Fruit fly (Drosophila melanogaster) whole organism: ENCODE results near the gene hkb.

Source experiments
- CG8478 ChIP-seq: fragments of >200 bp; optimal IDR thresholded peaks from 2 replicates; lab custom pipeline; 2018; ENCODE audit warnings: inconsistent platforms
- Dll ChIP-seq: fragments of >200 bp; optimal IDR thresholded peaks from 2 replicates; lab custom pipeline; 2017
- EcR ChIP-seq, 2 experiments: fragments of >200 bp; optimal IDR thresholded peaks; 2 replicates each; lab custom pipeline; 2017; ENCODE audit warnings: missing biosample characterization in 2 of 2, missing genetic modification characterization in 2 of 2, missing genetic modification reagents in 2 of 2
- pan ChIP-seq: fragments of >200 bp; optimal IDR thresholded peaks from 2 replicates; lab custom pipeline; 2017
- psq ChIP-seq: fragments of >200 bp; optimal IDR thresholded peaks from 2 replicates; lab custom pipeline; 2017
- usp ChIP-seq: fragments of >200 bp; optimal IDR thresholded peaks from 2 replicates; lab custom pipeline; 2017; ENCODE audit warnings: missing biosample characterization, missing genetic modification characterization, mixed read lengths

hkb gene

dm6 chr3R:4359625-4360024 is 13.2 kb upstream of the hkb start, which contains the start of gene CG1090:
TSS of gene CG1090 (plus strand) at chr3R:4359883.
- TF ChIP-seq EcR (GFP tag; optimal IDR thresholded peaks at IDR 0.05; lab: Kevin White, UChicago): no peak
- TF ChIP-seq psq (lab: Kevin White, UChicago): no peak
- TF ChIP-seq Dll (lab: Kevin White, UChicago): no peak
- no peak for TF ChIP-seq usp (GFP tag; lab: Kevin White, UChicago)
- TF ChIP-seq pan (lab: Kevin White, UChicago): no peak

dm6 chr3R:4353569-4353968 is 7.1 kb upstream of the hkb start:
- TF ChIP-seq CG8478 (lab: Kevin White, UChicago) (no peak), pan (lab: Kevin White, UChicago) (no peak), psq (lab: Kevin White, UChicago) (no peak), EcR (GFP tag; optimal IDR thresholded peaks at IDR 0.05; lab: Kevin White, UChicago) (no peak), Dll (lab: Kevin White, UChicago) (no peak), usp (GFP tag; lab: Kevin White, UChicago) (no peak)

dm6 chr3R:4350199-4350598 is 3.8 kb upstream of the hkb start:
- TF ChIP-seq pan (lab: Kevin White, UChicago): no peak
- TF ChIP-seq EcR (GFP tag; optimal IDR thresholded peaks at IDR 0.05; lab: Kevin White, UChicago): no peak
- no peak for TF ChIP-seq usp (GFP tag; lab: Kevin White, UChicago)
- TF ChIP-seq Dll (lab: Kevin White, UChicago): no peak
- TF ChIP-seq CG8478 (lab: Kevin White, UChicago): no peak
- TF ChIP-seq psq (lab: Kevin White, UChicago): no peak

dm6 chr3R:4348197-4348814 is 1.9 kb upstream of the hkb start:
- no peak for TF ChIP-seq EcR (GFP tag; optimal IDR thresholded peaks at IDR 0.05; lab: Kevin White, UChicago)
- no peak for TF ChIP-seq psq (lab: Kevin White, UChicago)
- no peak for TF ChIP-seq usp (GFP tag; lab: Kevin White, UChicago)
- TF ChIP-seq pan (lab: Kevin White, UChicago): no peak
- no peak for TF ChIP-seq CG8478 (lab: Kevin White, UChicago)
- no peak for TF ChIP-seq Dll (lab: Kevin White, UChicago)

- TF ChIP-seq EcR (GFP tag; optimal IDR thresholded peaks at IDR 0.05; lab: Kevin White, UChicago): no peak
- no peak for TF ChIP-seq CG8478 (lab: Kevin White, UChicago)
- no peak for TF ChIP-seq psq (lab: Kevin White, UChicago)
- no peak for TF ChIP-seq Dll (lab: Kevin White, UChicago)
- TF ChIP-seq usp (GFP tag; lab: Kevin White, UChicago): no peak
- TF ChIP-seq pan (lab: Kevin White, UChicago): no peak
Observed at dm6 chr3R:4341177-4341576, 5.3 kb downstream of the hkb start.

dm6 chr3R:4340174-4340573 is 6.3 kb downstream of the hkb start:
- TF ChIP-seq usp (GFP tag; lab: Kevin White, UChicago) (no peak), CG8478 (lab: Kevin White, UChicago) (no peak), psq (lab: Kevin White, UChicago) (no peak), pan (lab: Kevin White, UChicago) (no peak), EcR (GFP tag; optimal IDR thresholded peaks at IDR 0.05; lab: Kevin White, UChicago) (no peak), Dll (lab: Kevin White, UChicago) (no peak)

dm6 chr3R:4337580-4337979 is 8.9 kb downstream of the hkb start, which contains the start of the genes Skp2 and CG1103:
TSS of gene Skp2 (minus strand) at chr3R:4337674.
TSS of gene CG1103 (plus strand) at chr3R:4337755.
- TF ChIP-seq pan (lab: Kevin White, UChicago): no peak
- no peak for TF ChIP-seq Dll (lab: Kevin White, UChicago)
- no peak for TF ChIP-seq usp (GFP tag; lab: Kevin White, UChicago)
- TF ChIP-seq CG8478 (lab: Kevin White, UChicago): no peak
- TF ChIP-seq psq (lab: Kevin White, UChicago): no peak
- TF ChIP-seq EcR (GFP tag; optimal IDR thresholded peaks at IDR 0.05; lab: Kevin White, UChicago): no peak

dm6 chr3R:4334798-4335197 is 11.6 kb downstream of the hkb start, which contains the start of gene CG14645:
TSS of gene CG14645 (plus strand) at chr3R:4335098.
- no peak for TF ChIP-seq pan (lab: Kevin White, UChicago)
- TF ChIP-seq psq (lab: Kevin White, UChicago): no peak
- TF ChIP-seq EcR (GFP tag; optimal IDR thresholded peaks at IDR 0.05; lab: Kevin White, UChicago): no peak
- TF ChIP-seq CG8478 (lab: Kevin White, UChicago): no peak
- no peak for TF ChIP-seq Dll (lab: Kevin White, UChicago)
- TF ChIP-seq usp (GFP tag; lab: Kevin White, UChicago): no peak

dm6 chr3R:4333964-4334363 is 12.5 kb downstream of the hkb start, which contains the start of gene CG9776:
TSS of gene CG9776 (minus strand) at chr3R:4334071.
- no peak for TF ChIP-seq Dll (lab: Kevin White, UChicago)
- no peak for TF ChIP-seq CG8478 (lab: Kevin White, UChicago)
- no peak for TF ChIP-seq pan (lab: Kevin White, UChicago)
- TF ChIP-seq usp (GFP tag; lab: Kevin White, UChicago): no peak
- TF ChIP-seq psq (lab: Kevin White, UChicago): no peak
- no peak for TF ChIP-seq EcR (GFP tag; optimal IDR thresholded peaks at IDR 0.05; lab: Kevin White, UChicago)

- TF ChIP-seq Dll (lab: Kevin White, UChicago) (no peak), EcR (GFP tag; optimal IDR thresholded peaks at IDR 0.05; lab: Kevin White, UChicago) (no peak), pan (lab: Kevin White, UChicago) (no peak), usp (GFP tag; lab: Kevin White, UChicago) (no peak), psq (lab: Kevin White, UChicago) (no peak), CG8478 (lab: Kevin White, UChicago) (no peak)
Observed at dm6 chr3R:4319507-4320138, 26.8 kb downstream of the hkb start, which contains the start of gene CG9795. TSS of gene CG9795 (plus strand) at chr3R:4319683.

- TF ChIP-seq usp (GFP tag; lab: Kevin White, UChicago): no peak
- no peak for TF ChIP-seq EcR (GFP tag; optimal IDR thresholded peaks at IDR 0.05; lab: Kevin White, UChicago)
- TF ChIP-seq CG8478 (lab: Kevin White, UChicago): no peak
- no peak for TF ChIP-seq Dll (lab: Kevin White, UChicago)
- TF ChIP-seq pan (lab: Kevin White, UChicago): no peak
- no peak for TF ChIP-seq psq (lab: Kevin White, UChicago)
Observed at dm6 chr3R:4318999-4319398, 27.4 kb downstream of the hkb start, which contains the start of gene Syt14. TSS of gene Syt14 (minus strand) at chr3R:4319069.
